Worm (Caenorhabditis elegans) whole organism, L3 larva: ENCODE results near the gene pxl-1.

ENCODE experiments used
- ama-1 ChIP-seq: fragments of 150-350 bp; optimal IDR thresholded peaks from 2 replicates; lab custom pipeline; 2018
- ceh-82 ChIP-seq: fragments of 150-350 bp; optimal IDR thresholded peaks from 2 replicates; lab custom pipeline; 2014; ENCODE audit warnings: missing biosample characterization, missing genetic modification characterization
- fkh-2 ChIP-seq: fragments of 150-350 bp; optimal IDR thresholded peaks from 2 replicates; lab custom pipeline; 2014; ENCODE audit warnings: missing biosample characterization, missing genetic modification reagents, missing genetic modification characterization
- jun-1 ChIP-seq: fragments of 150-350 bp; optimal IDR thresholded peaks from 2 replicates; lab custom pipeline; 2014; ENCODE audit warnings: missing biosample characterization, missing genetic modification reagents, missing genetic modification characterization
- lin-15B ChIP-seq: fragments of 150-350 bp; optimal IDR thresholded peaks from 2 replicates; lab custom pipeline; 2014; ENCODE audit warnings: missing biosample characterization, missing genetic modification characterization
- pha-4 ChIP-seq: fragments of 150-350 bp; optimal IDR thresholded peaks from 2 replicates; lab custom pipeline; 2014; ENCODE audit warnings: missing biosample characterization, missing genetic modification reagents, missing genetic modification characterization
- skn-1 ChIP-seq: fragments of 150-350 bp; optimal IDR thresholded peaks from 2 replicates; lab custom pipeline; 2014; ENCODE audit warnings: missing biosample characterization, missing genetic modification characterization
- unc-62 ChIP-seq: fragments of 150-350 bp; sonication (generic microtip); optimal IDR thresholded peaks from 4 replicates; lab custom pipeline; 2014; ENCODE audit warnings: missing biosample characterization, missing genetic modification reagents, missing genetic modification characterization

DNA sequence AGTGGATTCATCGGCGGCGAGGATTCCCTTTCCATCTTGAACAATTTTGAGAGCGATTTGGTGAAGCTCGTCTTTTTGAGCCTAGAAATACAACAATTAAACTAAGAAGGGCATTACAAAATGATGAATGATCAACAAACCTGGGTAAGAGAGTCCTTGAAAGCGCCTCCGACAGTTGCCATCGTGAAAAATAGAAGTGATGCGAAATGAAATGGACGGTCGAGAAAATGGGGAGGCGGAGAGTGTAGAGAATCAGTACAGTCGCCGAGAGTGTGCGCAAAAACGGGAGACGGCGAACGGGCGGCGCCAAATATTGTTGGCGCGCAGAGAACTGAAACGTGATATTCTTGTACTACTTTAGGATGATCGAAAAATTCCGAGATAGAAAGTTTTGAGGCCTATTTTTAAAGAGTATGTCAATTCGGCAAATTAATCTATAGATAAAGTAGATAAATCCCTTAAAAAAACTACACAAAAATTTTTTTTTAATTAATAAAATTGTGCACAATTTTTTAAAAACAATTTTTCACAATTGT lies 19.6 kb downstream of the pxl-1 start, which contains the start of gene aldo-2:
- TF ChIP-seq skn-1 (tag; lab: Kevin White, UChicago) (no peak), ceh-82 (no peak), pha-4 (tag; lab: Kevin White, UChicago) (peak; percentile 64), ama-1 (peak; percentile 93), fkh-2 (tag; lab: Kevin White, UChicago) (no peak), lin-15B (tag; lab: Kevin White, UChicago) (peak; percentile 42), unc-62 (GFP tag; lab: Kevin White, UChicago) (no peak), jun-1 (tag; lab: Kevin White, UChicago) (no peak)
